Fruit fly (Drosophila melanogaster): ENCODE data around the gene Adgf-A.
A peak's percentile ranks its signal among the peaks of the same experiment; 100 is the strongest.

dm6 chr3L:17757156-17758083 lies 6.5 kb downstream of the Adgf-A start:
- TF ChIP-seq Blimp-1 (GFP tag; optimal IDR thresholded peaks at IDR 0.05) (peak; percentile 49), Ets96B (tag; optimal IDR thresholded peaks at IDR 0.05) (peak; percentile 85), net (GFP tag; optimal IDR thresholded peaks at IDR 0.05) (peak; percentile 69), CG15336 (GFP tag; IDR thresholded peaks at IDR 0.05) (no peak; the same call in 1 of the 2 replicates), CG8119 (GFP tag; IDR thresholded peaks at IDR 0.05) (peak; percentile 76), Gug (GFP tag; IDR thresholded peaks at IDR 0.05) (peak; percentile 43; the same call in 1 of the 2 replicates), CG10669 (GFP tag; optimal IDR thresholded peaks at IDR 0.05) (peak; percentile 79), CG6163 (GFP tag; IDR thresholded peaks at IDR 0.05) (no peak; the same call in 2 of the 3 replicates), OdsH (GFP tag; optimal IDR thresholded peaks at IDR 0.05) (peak; percentile 77), topi (GFP tag; optimal IDR thresholded peaks at IDR 0.05) (peak; percentile 74)

Data from whole organism, prepupa.